Worm (Caenorhabditis elegans): ENCODE measurements around the gene clec-198.

DNA sequence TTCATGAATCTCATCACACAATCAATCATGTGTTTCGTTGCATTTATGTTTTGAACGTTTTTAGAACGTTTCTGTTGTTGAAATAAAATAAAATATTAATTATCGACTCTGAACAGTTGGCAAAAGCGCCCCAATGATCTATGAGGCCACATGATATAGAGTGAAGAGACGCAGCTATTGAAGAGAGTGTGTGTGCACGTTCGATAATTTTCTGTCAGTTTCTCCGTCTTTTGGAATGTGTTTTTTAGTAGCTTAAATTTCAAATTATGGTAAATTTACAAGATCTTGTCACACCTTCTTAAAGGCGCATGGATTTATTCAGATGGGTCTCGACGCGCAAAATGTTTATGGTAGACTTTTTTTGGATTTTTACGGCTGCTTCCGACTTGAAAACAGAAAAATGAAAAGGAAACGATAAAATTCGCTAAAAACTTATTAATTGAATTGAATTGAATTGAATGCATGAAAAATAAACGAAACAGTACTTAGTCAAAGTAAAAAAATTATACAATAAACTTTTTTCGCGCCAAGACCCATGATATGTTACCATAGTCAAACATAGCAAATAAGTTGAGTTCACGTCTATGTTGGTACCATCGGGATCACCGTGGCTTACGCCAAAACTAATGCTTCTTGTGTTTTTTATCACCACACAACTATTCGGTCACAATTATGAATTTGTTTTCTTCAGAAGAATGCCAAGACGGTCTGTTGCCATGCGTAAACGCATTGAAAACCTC is 13.3 kb upstream of the clec-198 start, which contains the start of gene C49C3.15:
- TF ChIP-seq dpl-1 (GFP tag; optimal IDR thresholded peaks at IDR 0.05) (no peak), lin-39 (tag; optimal IDR thresholded peaks at IDR 0.05) (no peak), F26F4.8 (GFP tag; conservative IDR thresholded peaks at IDR 0.05) (no peak), ztf-7 (tag; optimal IDR thresholded peaks at IDR 0.05) (no peak), saeg-2 (GFP tag; IDR thresholded peaks at IDR 0.05) (no peak), daf-8 (GFP tag; IDR thresholded peaks at IDR 0.05) (no peak), lin-15B (tag; optimal IDR thresholded peaks at IDR 0.05) (no peak), Y5F2A.4 (GFP tag; optimal IDR thresholded peaks at IDR 0.05) (no peak), nhr-28 (tag; optimal IDR thresholded peaks at IDR 0.05) (peak; percentile 21), aly-2 (tag; optimal IDR thresholded peaks at IDR 0.05) (no peak), ceh-28 (tag; optimal IDR thresholded peaks at IDR 0.05) (no peak)

Measured in whole organism, L4 larva.